Worm (Caenorhabditis elegans) whole organism, mixed stage, embryonic: ENCODE data around the gene str-264.

Experiments used
- M03D4.4 ChIP-seq: sonication (generic microtip); optimal IDR thresholded peaks from 2 replicates; lab custom pipeline; 2017; ENCODE audit warnings: mild to moderate bottlenecking, missing genetic modification characterization, missing compliant biosample characterization
- bed-3 ChIP-seq: fragments of 200-800 bp; sonication (Bioruptor generic); optimal IDR thresholded peaks from 3 replicates; lab custom pipeline; 2018; ENCODE audit warnings: mild to moderate bottlenecking, missing genetic modification characterization, moderate library complexity, missing compliant biosample characterization
- ceh-39 ChIP-seq: fragments of 150-350 bp; optimal IDR thresholded peaks from 2 replicates; lab custom pipeline; 2014; ENCODE audit warnings: missing biosample characterization, missing genetic modification characterization
- ceh-43 ChIP-seq: fragments of 200-800 bp; sonication (Bioruptor generic); optimal IDR thresholded peaks from 2 replicates; lab custom pipeline; 2018; ENCODE audit warnings: mild to moderate bottlenecking, missing genetic modification characterization, moderate library complexity, missing compliant biosample characterization
- ceh-83 ChIP-seq: fragments of 200-800 bp; sonication (Bioruptor generic); optimal IDR thresholded peaks from 2 replicates; lab custom pipeline; 2018; ENCODE audit warnings: mild to moderate bottlenecking, missing genetic modification characterization, missing compliant biosample characterization
- ces-1 ChIP-seq: fragments of 150-350 bp; optimal IDR thresholded peaks from 2 replicates; lab custom pipeline; 2014; ENCODE audit warnings: missing biosample characterization, missing genetic modification reagents, missing genetic modification characterization
- cnd-1 ChIP-seq: fragments of 200-800 bp; sonication (Bioruptor generic); optimal IDR thresholded peaks from 2 replicates; lab custom pipeline; 2018; ENCODE audit warnings: mild to moderate bottlenecking, missing genetic modification characterization, missing compliant biosample characterization
- drap-1 ChIP-seq: fragments of 200-800 bp; sonication (Bioruptor generic); optimal IDR thresholded peaks from 3 replicates; lab custom pipeline; 2018; ENCODE audit warnings: mild to moderate bottlenecking, missing genetic modification characterization, missing compliant biosample characterization
- elt-1 ChIP-seq: sonication (generic microtip); optimal IDR thresholded peaks from 2 replicates; lab custom pipeline; 2017; ENCODE audit warnings: missing genetic modification characterization, mild to moderate bottlenecking, missing compliant biosample characterization, antibody characterized with exemption, moderate library complexity, borderline replicate concordance; ENCODE audit not compliant: insufficient read depth
- flh-1 ChIP-seq: fragments of 200-800 bp; sonication (Bioruptor generic); optimal IDR thresholded peaks from 2 replicates; lab custom pipeline; 2018; ENCODE audit warnings: mild to moderate bottlenecking, missing genetic modification characterization, moderate library complexity, missing compliant biosample characterization
- ham-2 ChIP-seq: fragments of 200-800 bp; sonication (Bioruptor generic); optimal IDR thresholded peaks from 2 replicates; lab custom pipeline; 2018; ENCODE audit warnings: mild to moderate bottlenecking, missing genetic modification characterization, missing compliant biosample characterization
- hlh-1 ChIP-seq: fragments of 150-350 bp; optimal IDR thresholded peaks from 2 replicates; lab custom pipeline; 2014; ENCODE audit warnings: missing biosample characterization, missing genetic modification reagents, missing genetic modification characterization
- lin-13 ChIP-seq: fragments of 150-350 bp; optimal IDR thresholded peaks from 2 replicates; lab custom pipeline; 2014; ENCODE audit warnings: missing biosample characterization, missing genetic modification characterization
- lin-32 ChIP-seq: fragments of 200-800 bp; sonication (Bioruptor generic); optimal IDR thresholded peaks from 2 replicates; lab custom pipeline; 2018; ENCODE audit warnings: mild to moderate bottlenecking, missing genetic modification characterization, missing compliant biosample characterization
- lsy-2 ChIP-seq: fragments of 150-350 bp; optimal IDR thresholded peaks from 2 replicates; lab custom pipeline; 2014; ENCODE audit warnings: missing biosample characterization, missing genetic modification characterization
- mep-1 ChIP-seq: fragments of 150-350 bp; optimal IDR thresholded peaks from 2 replicates; lab custom pipeline; 2017; ENCODE audit warnings: missing biosample characterization, missing genetic modification reagents, missing genetic modification characterization, inconsistent platforms
- mls-2 ChIP-seq: sonication (generic microtip); optimal IDR thresholded peaks from 2 replicates; lab custom pipeline; 2016; ENCODE audit warnings: mild to moderate bottlenecking, missing genetic modification characterization, moderate library complexity, missing compliant biosample characterization
- nhr-12 ChIP-seq: fragments of 150-350 bp; optimal IDR thresholded peaks from 2 replicates; lab custom pipeline; 2014; ENCODE audit warnings: missing biosample characterization, missing genetic modification characterization
- nhr-2 ChIP-seq: fragments of 150-350 bp; optimal IDR thresholded peaks from 2 replicates; lab custom pipeline; 2014; ENCODE audit warnings: missing biosample characterization, missing genetic modification characterization
- nhr-237 ChIP-seq: fragments of 150-350 bp; optimal IDR thresholded peaks from 2 replicates; lab custom pipeline; 2014; ENCODE audit warnings: missing biosample characterization, missing genetic modification characterization
- nhr-28 ChIP-seq: fragments of 150-350 bp; optimal IDR thresholded peaks from 2 replicates; lab custom pipeline; 2014; ENCODE audit warnings: missing biosample characterization, missing genetic modification characterization
- nhr-76 ChIP-seq: sonication (generic microtip); optimal IDR thresholded peaks from 2 replicates; lab custom pipeline; 2017; ENCODE audit warnings: missing biosample characterization, missing genetic modification characterization
- pha-4 ChIP-seq: fragments of 150-350 bp; optimal IDR thresholded peaks from 2 replicates; lab custom pipeline; 2018; ENCODE audit warnings: missing biosample characterization, missing genetic modification reagents, missing genetic modification characterization
- sem-2 ChIP-seq: fragments of 200-800 bp; sonication (Bioruptor generic); optimal IDR thresholded peaks from 2 replicates; lab custom pipeline; 2018; ENCODE audit warnings: mild to moderate bottlenecking, missing genetic modification characterization, missing compliant biosample characterization
- snpc-4 ChIP-seq: fragments of 150-350 bp; optimal IDR thresholded peaks from 2 replicates; lab custom pipeline; 2014; ENCODE audit warnings: missing biosample characterization, missing genetic modification characterization
- sptf-1 ChIP-seq: sonication (generic microtip); optimal IDR thresholded peaks from 2 replicates; lab custom pipeline; 2017; ENCODE audit warnings: mild to moderate bottlenecking, missing genetic modification characterization, moderate library complexity, missing compliant biosample characterization
- tbx-8 ChIP-seq: fragments of 200-800 bp; sonication (Bioruptor generic); optimal IDR thresholded peaks from 2 replicates; lab custom pipeline; 2018; ENCODE audit warnings: mild to moderate bottlenecking, missing genetic modification characterization, moderate library complexity, missing compliant biosample characterization
- unc-120 ChIP-seq: sonication (generic microtip); optimal IDR thresholded peaks from 2 replicates; lab custom pipeline; 2017; ENCODE audit warnings: missing genetic modification characterization, missing compliant biosample characterization; ENCODE audit not compliant: poor library complexity, severe bottlenecking
- unc-39 ChIP-seq: fragments of 150-350 bp; optimal IDR thresholded peaks from 2 replicates; lab custom pipeline; 2014; ENCODE audit warnings: missing biosample characterization, missing genetic modification characterization
- unc-62 ChIP-seq: fragments of 150-350 bp; optimal IDR thresholded peaks from 2 replicates; lab custom pipeline; 2014; ENCODE audit warnings: missing biosample characterization, missing genetic modification reagents, missing genetic modification characterization
- ztf-11 ChIP-seq: fragments of 150-350 bp; optimal IDR thresholded peaks from 2 replicates; lab custom pipeline; 2014; ENCODE audit warnings: missing biosample characterization, missing genetic modification characterization

Gene str-264

ce11 chrV:15495169-15495568, 2.8 kb upstream of the str-264 start, which contains the start of gene srh-219:
Gene srh-219 (plus strand): TSS chrV:15495469.
- TF ChIP-seq sptf-1 (tag; lab: Kevin White, UChicago): no peak
- TF ChIP-seq nhr-12 (tag; lab: Kevin White, UChicago): no peak
- TF ChIP-seq M03D4.4 (tag; lab: Kevin White, UChicago): no peak
- no peak for TF ChIP-seq lin-13 (tag; lab: Kevin White, UChicago)
- TF ChIP-seq lin-32 (GFP tag; lab: Kevin White, UChicago): no peak

DNA sequence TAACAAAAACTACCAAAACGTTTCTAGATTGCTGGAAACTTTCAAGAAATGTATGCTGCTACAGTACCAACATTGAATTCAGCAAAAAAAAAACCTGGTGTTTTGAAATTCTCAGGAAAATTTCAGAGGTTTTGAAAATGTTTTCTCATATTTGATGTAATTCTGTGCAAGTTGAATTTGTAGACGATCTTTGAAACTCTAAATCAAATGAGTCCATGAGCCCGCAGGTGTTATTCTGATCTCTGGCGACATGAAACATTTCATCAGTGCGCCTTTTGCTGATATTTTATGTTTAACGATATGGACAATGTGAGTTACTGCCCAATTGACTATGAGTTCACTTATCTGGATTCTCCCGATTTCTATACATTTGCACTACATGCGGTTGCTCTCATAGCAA, 1.3 kb upstream of the str-264 start, which contains the start of gene srh-218:
Gene srh-218 (plus strand): TSS at position 301 of the 400 bp plus-strand sequence.
- TF ChIP-seq ceh-39 (tag; lab: Kevin White, UChicago) (no peak), nhr-28 (tag; lab: Kevin White, UChicago) (no peak), M03D4.4 (tag; lab: Kevin White, UChicago) (no peak), lin-13 (tag; lab: Kevin White, UChicago) (no peak), lsy-2 (tag; lab: Kevin White, UChicago) (no peak), unc-39 (no peak), pha-4 (no peak), ztf-11 (tag; lab: Kevin White, UChicago) (no peak), ham-2 (GFP tag; lab: Kevin White, UChicago) (no peak), elt-1 (tag; lab: Kevin White, UChicago) (no peak), tbx-8 (GFP tag; lab: Kevin White, UChicago) (no peak), cnd-1 (tag; lab: Kevin White, UChicago) (no peak), unc-62 (GFP tag; lab: Kevin White, UChicago) (no peak)

DNA sequence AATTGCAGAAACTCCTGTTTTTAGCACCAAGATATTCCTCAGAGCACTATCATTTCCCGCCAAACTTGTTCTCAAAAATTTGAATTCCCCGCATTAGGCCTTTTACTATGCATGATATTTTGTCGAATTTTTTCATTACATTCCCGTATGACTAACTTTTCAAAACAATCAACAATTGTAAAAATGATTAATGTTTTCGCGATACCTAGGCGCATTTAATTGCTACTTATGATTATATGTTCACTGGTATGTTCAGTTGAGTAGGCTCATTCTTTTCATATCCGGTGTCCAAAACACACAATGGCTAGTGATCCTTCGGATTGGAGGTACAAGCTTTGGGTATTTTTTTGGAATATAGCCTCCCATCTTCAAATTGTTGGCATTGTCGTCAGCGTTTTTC, 4.7 kb downstream of the str-264 start, which contains the start of gene srw-21:
Gene srw-21 (plus strand): TSS at position 301 of the 400 bp plus-strand sequence.
- no peak for TF ChIP-seq snpc-4 (tag; lab: Kevin White, UChicago)
- TF ChIP-seq drap-1 (GFP tag; lab: Kevin White, UChicago): no peak
- TF ChIP-seq unc-120 (tag; lab: Kevin White, UChicago): no peak
- no peak for TF ChIP-seq mep-1 (tag; lab: Kevin White, UChicago)
- TF ChIP-seq nhr-2 (tag; lab: Kevin White, UChicago): no peak
- TF ChIP-seq tbx-8 (GFP tag; lab: Kevin White, UChicago): no peak
- no peak for TF ChIP-seq lin-32 (GFP tag; lab: Kevin White, UChicago)
- no peak for TF ChIP-seq elt-1 (tag; lab: Kevin White, UChicago)
- TF ChIP-seq sptf-1 (tag; lab: Kevin White, UChicago): no peak
- TF ChIP-seq bed-3: no peak
- no peak for TF ChIP-seq pha-4
- TF ChIP-seq unc-39: no peak
- TF ChIP-seq flh-1 (GFP tag; lab: Kevin White, UChicago): no peak
- TF ChIP-seq M03D4.4 (tag; lab: Kevin White, UChicago): no peak
- no peak for TF ChIP-seq mls-2 (tag; lab: Kevin White, UChicago)
- no peak for TF ChIP-seq nhr-237 (tag; lab: Kevin White, UChicago)
- TF ChIP-seq unc-62 (GFP tag; lab: Kevin White, UChicago): no peak
- no peak for TF ChIP-seq nhr-76 (tag; lab: Kevin White, UChicago)
- no peak for TF ChIP-seq ceh-43
- TF ChIP-seq ceh-83 (GFP tag; lab: Kevin White, UChicago): no peak

DNA sequence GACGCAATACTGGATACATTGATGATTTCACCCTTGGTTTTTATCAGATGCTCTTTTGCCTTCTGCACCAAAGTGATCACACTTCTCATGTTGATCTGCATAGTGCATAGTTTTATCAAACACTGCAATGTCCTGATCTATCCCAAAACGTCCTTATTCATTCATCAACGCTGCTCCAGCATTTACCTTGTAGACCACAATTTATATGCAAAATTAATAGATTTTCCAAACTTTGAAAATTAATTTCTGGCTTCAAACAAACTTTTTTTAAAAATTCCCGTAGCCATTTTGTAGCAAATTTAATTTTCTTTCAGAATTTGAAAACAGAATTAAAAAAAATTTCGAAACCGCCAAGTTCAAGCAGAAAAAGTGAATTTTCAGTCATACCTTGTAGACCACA, 7.9 kb downstream of the str-264 start, which contains the start of gene C06B8.3:
Gene C06B8.3 (minus strand): TSS at position 101 of the 400 bp plus-strand sequence.
- no peak for TF ChIP-seq lin-32 (GFP tag; lab: Kevin White, UChicago)
- TF ChIP-seq hlh-1 (tag; lab: Kevin White, UChicago): no peak
- no peak for TF ChIP-seq ces-1 (GFP tag; lab: Kevin White, UChicago)
- TF ChIP-seq pha-4: no peak
- no peak for TF ChIP-seq drap-1 (GFP tag; lab: Kevin White, UChicago)
- TF ChIP-seq ztf-11 (tag; lab: Kevin White, UChicago): no peak
- no peak for TF ChIP-seq elt-1 (tag; lab: Kevin White, UChicago)
- TF ChIP-seq lsy-2 (tag; lab: Kevin White, UChicago): no peak
- TF ChIP-seq lin-13 (tag; lab: Kevin White, UChicago): no peak
- no peak for TF ChIP-seq unc-39
- no peak for TF ChIP-seq sem-2 (GFP tag; lab: Kevin White, UChicago)
- no peak for TF ChIP-seq ceh-83 (GFP tag; lab: Kevin White, UChicago)
- TF ChIP-seq nhr-12 (tag; lab: Kevin White, UChicago): no peak
- no peak for TF ChIP-seq cnd-1 (tag; lab: Kevin White, UChicago)
- no peak for TF ChIP-seq snpc-4 (tag; lab: Kevin White, UChicago)
